Worm (Caenorhabditis elegans) whole organism, young adult: ENCODE measurements around the gene Y75B7AR.1.

ENCODE experiments used
- C06A6.2 ChIP-seq: fragments of 200-800 bp; sonication (Bioruptor generic); conservative IDR thresholded peaks from 2 replicates; pipeline ENCODE4 v1.3.6; 2022; ENCODE audit warnings: missing genetic modification characterization, missing compliant biosample characterization
- F22D6.2 ChIP-seq: sonication (generic microtip); optimal IDR thresholded peaks from 2 replicates; lab custom pipeline; 2016; ENCODE audit warnings: mild to moderate bottlenecking, missing genetic modification characterization, missing compliant biosample characterization
- F33H1.4 ChIP-seq: fragments of 200-800 bp; sonication (Bioruptor generic); IDR thresholded peaks from 2 replicates; pipeline ENCODE4 v1.3.6; 2022; ENCODE audit warnings: missing genetic modification reagents, missing genetic modification characterization, missing compliant biosample characterization
- F37B4.10 ChIP-seq: fragments of 200-800 bp; sonication (Bioruptor generic); IDR thresholded peaks from 2 replicates; pipeline ENCODE4 v1.3.6; 2022; ENCODE audit warnings: missing genetic modification characterization, missing compliant biosample characterization
- T07F8.4 ChIP-seq: sonication (generic microtip); optimal IDR thresholded peaks from 2 replicates; lab custom pipeline; 2016; ENCODE audit warnings: mild to moderate bottlenecking, missing genetic modification characterization, moderate library complexity, missing compliant biosample characterization
- aptf-3 ChIP-seq: fragments of 200-800 bp; sonication (Bioruptor generic); IDR thresholded peaks from 2 replicates; pipeline ENCODE4 v1.3.6; 2022; ENCODE audit warnings: missing genetic modification characterization, missing compliant biosample characterization
- cebp-1 ChIP-seq, 2 experiments: fragments of 200-800 bp in 1 of 2; sonication (Bioruptor generic) in 1 of 2; sonication (generic microtip) in 1 of 2; IDR thresholded peaks in 1 of 2; optimal IDR thresholded peaks in 1 of 2; 2 replicates each; pipeline versions ENCODE4 v1.3.6 to Lab custom; 2017 to 2022; ENCODE audit warnings: missing compliant biosample characterization in 2 of 2, missing genetic modification characterization in 2 of 2, mild to moderate bottlenecking in 1 of 2, missing genetic modification reagents in 1 of 2, moderate library complexity in 1 of 2
- cebp-2 ChIP-seq: fragments of 200-800 bp; sonication (Bioruptor generic); IDR thresholded peaks from 2 replicates; pipeline ENCODE4 v1.3.6; 2022; ENCODE audit warnings: missing genetic modification characterization, missing compliant biosample characterization
- ceh-79 ChIP-seq: sonication (generic microtip); optimal IDR thresholded peaks from 2 replicates; lab custom pipeline; 2017; ENCODE audit warnings: mild to moderate bottlenecking, missing genetic modification characterization, missing compliant biosample characterization
- dpl-1 ChIP-seq: fragments of 150-350 bp; optimal IDR thresholded peaks from 2 replicates; lab custom pipeline; 2014; ENCODE audit warnings: missing biosample characterization, missing genetic modification reagents, missing genetic modification characterization
- efl-1 ChIP-seq: fragments of 150-350 bp; optimal IDR thresholded peaks from 2 replicates; lab custom pipeline; 2014; ENCODE audit warnings: missing biosample characterization, missing genetic modification reagents, missing genetic modification characterization
- egl-18 ChIP-seq: fragments of 200-800 bp; sonication (Bioruptor generic); IDR thresholded peaks from 2 replicates; pipeline ENCODE4 v1.3.6; 2022; ENCODE audit warnings: missing genetic modification reagents, missing genetic modification characterization, missing compliant biosample characterization
- ets-4 ChIP-seq: fragments of 200-800 bp; sonication (Bioruptor generic); optimal IDR thresholded peaks from 2 replicates; lab custom pipeline; 2018; ENCODE audit warnings: mild to moderate bottlenecking, missing genetic modification characterization, missing compliant biosample characterization
- fkh-3 ChIP-seq: sonication (generic microtip); optimal IDR thresholded peaks from 2 replicates; lab custom pipeline; 2016; ENCODE audit warnings: mild to moderate bottlenecking, missing genetic modification characterization, missing compliant biosample characterization
- him-1 ChIP-seq: sonication (generic microtip); optimal IDR thresholded peaks from 2 replicates; lab custom pipeline; 2016; ENCODE audit warnings: missing genotype, missing genetic modification reagents, missing genetic modification characterization, missing compliant biosample characterization
- hmg-1.2 ChIP-seq: fragments of 200-800 bp; sonication (Bioruptor generic); IDR thresholded peaks from 2 replicates; pipeline ENCODE4 v1.3.6; 2022; ENCODE audit warnings: missing genetic modification reagents, missing genetic modification characterization, missing compliant biosample characterization
- hrde-1 ChIP-seq: sonication (generic microtip); optimal IDR thresholded peaks from 2 replicates; lab custom pipeline; 2016; ENCODE audit warnings: missing genetic modification characterization, mild to moderate bottlenecking, missing compliant biosample characterization, moderate library complexity, missing genotype, missing genetic modification reagents, borderline replicate concordance
- hsf-1 ChIP-seq: fragments of 200-800 bp; sonication (Bioruptor generic); IDR thresholded peaks from 2 replicates; pipeline ENCODE4 v1.3.6; 2022; ENCODE audit warnings: missing genetic modification reagents, missing genetic modification characterization, missing compliant biosample characterization
- lag-1 ChIP-seq: fragments of 200-800 bp; sonication (Bioruptor generic); IDR thresholded peaks from 2 replicates; pipeline ENCODE4 v1.3.6; 2022; ENCODE audit warnings: missing genetic modification reagents, missing genetic modification characterization, missing compliant biosample characterization
- let-607 ChIP-seq, 2 experiments: fragments of 200-800 bp in 1 of 2; sonication (Bioruptor generic) in 1 of 2; sonication (generic microtip) in 1 of 2; optimal IDR thresholded peaks; 2 replicates each; lab custom pipeline; 2016 to 2018; ENCODE audit warnings: mild to moderate bottlenecking in 2 of 2, missing compliant biosample characterization in 2 of 2, missing genetic modification characterization in 2 of 2, moderate library complexity in 2 of 2, missing genotype in 1 of 2
- lin-35 ChIP-seq, 3 experiments: fragments of 150-350 bp in 2 of 3; sonication (generic microtip) in 1 of 3; optimal IDR thresholded peaks; 2 replicates each; lab custom pipeline; 2014 to 2018; ENCODE audit warnings: missing biosample characterization in 3 of 3, missing genetic modification characterization in 3 of 3, missing genetic modification reagents in 3 of 3
- madf-3 ChIP-seq: fragments of 200-800 bp; sonication (Bioruptor generic); IDR thresholded peaks from 2 replicates; pipeline ENCODE4 v1.3.6; 2022; ENCODE audit warnings: missing genetic modification reagents, missing genetic modification characterization, missing compliant biosample characterization
- madf-6 ChIP-seq: fragments of 200-800 bp; sonication (Bioruptor generic); IDR thresholded peaks from 2 replicates; pipeline ENCODE4 v1.3.6; 2022; ENCODE audit warnings: missing genetic modification reagents, missing genetic modification characterization, missing compliant biosample characterization
- mel-28 ChIP-seq: sonication (generic microtip); optimal IDR thresholded peaks from 2 replicates; lab custom pipeline; 2016; ENCODE audit warnings: borderline replicate concordance, mild to moderate bottlenecking, missing genetic modification characterization, missing compliant biosample characterization
- nfya-1 ChIP-seq: sonication (generic microtip); optimal IDR thresholded peaks from 2 replicates; lab custom pipeline; 2017; ENCODE audit warnings: antibody characterized with exemption, missing compliant biosample characterization, missing genetic modification characterization, borderline replicate concordance; ENCODE audit not compliant: insufficient read depth
- nhr-80 ChIP-seq: sonication (generic microtip); optimal IDR thresholded peaks from 2 replicates; lab custom pipeline; 2016; ENCODE audit warnings: missing genetic modification characterization, missing compliant biosample characterization
- rpc-1 ChIP-seq, 2 experiments: fragments of 150-350 bp in 1 of 2; sonication (generic microtip) in 1 of 2; optimal IDR thresholded peaks; 2 replicates each; lab custom pipeline; 2014 to 2018; ENCODE audit warnings: missing biosample characterization in 1 of 2, missing genetic modification characterization in 1 of 2, missing genetic modification reagents in 1 of 2, missing genotype in 1 of 2
- snpc-1.3 ChIP-seq: sonication (generic microtip); optimal IDR thresholded peaks from 2 replicates; lab custom pipeline; 2017; ENCODE audit warnings: missing genetic modification characterization, mild to moderate bottlenecking, missing compliant biosample characterization, antibody characterized with exemption, moderate library complexity, missing genotype, missing genetic modification reagents; ENCODE audit not compliant: insufficient read depth

Y75B7AR.1 gene

ce11 chrV:1408116-1408515, 15.3 kb upstream of the Y75B7AR.1 start (continued):
- TF ChIP-seq egl-18 (GFP tag; lab: Robert Waterston, UW) = no peak

- TF ChIP-seq hsf-1 (peak; percentile 91; the same call in 1 of the 2 replicates), madf-6 (0 out of 2 replicates have a peak, but pooled peaks have one; percentile 27)
- TF ChIP-seq, all 124 proteins: peak for 2; not testable (repeated sequence) for 122
Measured at ce11 chrV:1403482-1403881, 10.7 kb upstream of the Y75B7AR.1 start.

- TF ChIP-seq let-607 (tag; optimal IDR thresholded peaks at IDR 0.05; lab: Kevin White, UChicago) (no peak), F37B4.10 (GFP tag; lab: Robert Waterston, UW) (no peak), rpc-1 (optimal IDR thresholded peaks at IDR 0.05; lab: Kevin White, UChicago) (no peak), rpc-1 (tag; optimal IDR thresholded peaks at IDR 0.05; lab: Kevin White, UChicago) (no peak), cebp-2 (GFP tag; lab: Robert Waterston, UW) (no peak), T07F8.4 (tag; lab: Kevin White, UChicago) (no peak), ceh-79 (tag; lab: Kevin White, UChicago) (no peak), mel-28 (tag; lab: Kevin White, UChicago) (no peak), C06A6.2 (GFP tag; lab: Robert Waterston, UW) (no peak), dpl-1 (GFP tag; lab: Kevin White, UChicago) (no peak), madf-3 (GFP tag; lab: Robert Waterston, UW) (no peak), ets-4 (GFP tag; lab: Kevin White, UChicago) (no peak), hrde-1 (tag; lab: Kevin White, UChicago) (no peak), aptf-3 (GFP tag; lab: Robert Waterston, UW) (no peak), nfya-1 (tag; lab: Kevin White, UChicago) (no peak), F22D6.2 (no peak), him-1 (no peak), F33H1.4 (no peak)
Measured at ce11 chrV:1390415-1390814, 2.4 kb downstream of the Y75B7AR.1 start.

ce11 chrV:1389838-1390237, 3.0 kb downstream of the Y75B7AR.1 start:
- TF ChIP-seq lag-1 (no peak), nhr-80 (peak; percentile 48)

ce11 chrV:1388247-1388646, 4.6 kb downstream of the Y75B7AR.1 start:
- peak; percentile 37 for TF ChIP-seq nhr-80
- TF ChIP-seq hmg-1.2 (GFP tag; lab: Robert Waterston, UW) = no peak
- TF ChIP-seq fkh-3 (tag; lab: Kevin White, UChicago) = no peak

ce11 chrV:1383206-1383908, 9.4 kb downstream of the Y75B7AR.1 start, which contains the start of gene rga-4:
rga-4 (minus strand) TSS chrV:1383256.
- TF ChIP-seq efl-1 (GFP tag; lab: Kevin White, UChicago) (peak; percentile 11), lin-35 (GFP tag; optimal IDR thresholded peaks at IDR 0.05; lab: Kevin White, UChicago) (peak in 1 of 3 experiments; percentile 4), snpc-1.3 (tag; lab: Kevin White, UChicago) (peak; percentile 23), hmg-1.2 (GFP tag; lab: Robert Waterston, UW) (no peak), cebp-1 (GFP tag; IDR thresholded peaks at IDR 0.05; lab: Robert Waterston, UW) (no peak), cebp-1 (tag; optimal IDR thresholded peaks at IDR 0.05; lab: Kevin White, UChicago) (peak; percentile 3)
